Fruit fly (Drosophila melanogaster): Measurements from ENCODE around the gene CG17107.
A peak's percentile ranks its signal among the peaks of the same experiment; 100 is the strongest.

CG17107 gene

DNA sequence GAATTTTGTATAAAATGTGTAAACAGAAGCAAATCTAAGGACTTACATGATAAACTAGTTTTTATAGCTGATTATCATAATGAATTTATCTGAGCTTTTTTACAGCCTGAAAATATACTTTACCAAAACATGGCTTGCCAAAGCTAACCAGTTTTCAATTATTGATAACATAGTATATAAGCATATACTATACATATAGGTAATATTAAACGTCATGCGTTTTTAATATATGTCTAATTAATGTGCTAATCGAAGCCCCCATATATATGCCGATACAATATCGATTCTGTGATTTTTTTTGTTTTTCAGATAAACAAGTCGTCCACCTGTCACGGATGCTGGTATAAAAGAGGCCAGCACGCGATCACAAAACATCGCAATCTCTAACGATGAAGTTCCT is at the start of gene CG17107:
CG17107 (plus strand) TSS at position 301 of the 400 bp plus-strand sequence.
- no peak for TF ChIP-seq brk (GFP tag; optimal IDR thresholded peaks at IDR 0.05)
- no peak for TF ChIP-seq fru (GFP tag; optimal IDR thresholded peaks at IDR 0.05)
- no peak for TF ChIP-seq GATAd (GFP tag; optimal IDR thresholded peaks at IDR 0.05)
- no peak for TF ChIP-seq HLH106 (tag; optimal IDR thresholded peaks at IDR 0.05)

DNA sequence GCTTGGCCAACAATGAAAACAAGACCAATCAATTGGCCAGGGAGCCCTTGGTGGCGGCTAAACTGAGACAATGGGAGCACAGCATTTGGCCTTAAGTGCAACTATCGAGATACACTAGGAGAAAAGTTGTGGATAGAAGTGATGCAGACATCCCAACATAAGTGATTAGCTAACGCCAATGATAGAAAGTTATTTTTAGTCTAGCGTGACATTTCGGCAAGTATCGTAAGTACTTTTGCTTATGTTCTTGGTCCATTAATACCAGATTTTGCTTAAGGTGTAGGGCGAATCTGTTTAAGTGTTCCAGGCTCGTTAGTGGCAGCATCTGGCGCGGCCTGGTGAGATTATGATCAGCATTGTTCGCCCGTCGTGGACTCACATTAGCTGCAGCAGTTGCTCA is 49.0 kb upstream of the CG17107 start:
- no peak for TF ChIP-seq GATAd (GFP tag; optimal IDR thresholded peaks at IDR 0.05)
- TF ChIP-seq jim (GFP tag; optimal IDR thresholded peaks at IDR 0.05), result no peak
- TF ChIP-seq Vsx2 (GFP tag; optimal IDR thresholded peaks at IDR 0.05; ENCODE audit: partially characterized antibody), result no peak
- peak; percentile 42 for TF ChIP-seq h (GFP tag; optimal IDR thresholded peaks at IDR 0.05)
- TF ChIP-seq usp (GFP tag; optimal IDR thresholded peaks at IDR 0.05), result no peak
- no peak for TF ChIP-seq tai (GFP tag; optimal IDR thresholded peaks at IDR 0.05)
- no peak for TF ChIP-seq OdsH (GFP tag; optimal IDR thresholded peaks at IDR 0.05)
- TF ChIP-seq ey (GFP tag; optimal IDR thresholded peaks at IDR 0.05), result peak; percentile 30
- no peak for TF ChIP-seq Sp1 (GFP tag; optimal IDR thresholded peaks at IDR 0.05)
- TF ChIP-seq foxo (GFP tag; optimal IDR thresholded peaks at IDR 0.05), result peak in 1 of 2 experiments; percentile 28
- peak; percentile 9 for TF ChIP-seq br (GFP tag; optimal IDR thresholded peaks at IDR 0.05)
- no peak for TF ChIP-seq brk (GFP tag; optimal IDR thresholded peaks at IDR 0.05)
- peak; percentile 22 for TF ChIP-seq rgr (GFP tag; optimal IDR thresholded peaks at IDR 0.05)
- TF ChIP-seq pan (optimal IDR thresholded peaks at IDR 0.05), result no peak
- peak; percentile 31 for TF ChIP-seq fru (GFP tag; optimal IDR thresholded peaks at IDR 0.05)
- peak; percentile 41 for TF ChIP-seq HLH106 (tag; optimal IDR thresholded peaks at IDR 0.05)
- no peak for TF ChIP-seq sv (GFP tag; optimal IDR thresholded peaks at IDR 0.05)
- no peak for TF ChIP-seq Hnf4 (GFP tag; optimal IDR thresholded peaks at IDR 0.05)
- no peak for TF ChIP-seq Jra (GFP tag; optimal IDR thresholded peaks at IDR 0.05)

- TF ChIP-seq dl (GFP tag; optimal IDR thresholded peaks at IDR 0.05; ENCODE audit: insufficient read depth in 1 of 2, partially characterized antibody in 2 of 2) (no peak), Dfd (GFP tag; optimal IDR thresholded peaks at IDR 0.05) (no peak), Vsx2 (GFP tag; optimal IDR thresholded peaks at IDR 0.05; ENCODE audit: partially characterized antibody) (no peak), woc (GFP tag; optimal IDR thresholded peaks at IDR 0.05) (no peak), dmrt93B (GFP tag; optimal IDR thresholded peaks at IDR 0.05) (no peak), psq (GFP tag; optimal IDR thresholded peaks at IDR 0.05) (no peak), HLH106 (tag; optimal IDR thresholded peaks at IDR 0.05) (no peak), dsf (GFP tag; optimal IDR thresholded peaks at IDR 0.05; ENCODE audit: borderline replicate concordance) (no peak), tai (GFP tag; optimal IDR thresholded peaks at IDR 0.05) (no peak), GATAd (GFP tag; optimal IDR thresholded peaks at IDR 0.05) (no peak), lola (GFP tag; optimal IDR thresholded peaks at IDR 0.05) (no peak), h (GFP tag; optimal IDR thresholded peaks at IDR 0.05) (no peak), Sp1 (GFP tag; optimal IDR thresholded peaks at IDR 0.05) (no peak), Hr83 (GFP tag; optimal IDR thresholded peaks at IDR 0.05; ENCODE audit: poor library complexity, severe bottlenecking) (no peak), Rel (GFP tag; optimal IDR thresholded peaks at IDR 0.05) (no peak), Rel (tag; optimal IDR thresholded peaks at IDR 0.05) (no peak), CG32264 (GFP tag; optimal IDR thresholded peaks at IDR 0.05) (no peak), Dif (GFP tag; optimal IDR thresholded peaks at IDR 0.05; ENCODE audit: partially characterized antibody) (no peak), usp (GFP tag; optimal IDR thresholded peaks at IDR 0.05) (no peak), ey (GFP tag; optimal IDR thresholded peaks at IDR 0.05) (no peak)
Measured at dm6 chr2L:10638371-10638770, 43.3 kb upstream of the CG17107 start, which contains the start of gene CG7329. Gene CG7329, minus strand, starts transcription at chr2L:10638471.

dm6 chr2L:10639631-10640030 is 42.1 kb upstream of the CG17107 start, which contains the start of gene CG31872:
Gene CG31872, plus strand, starts transcription at chr2L:10639931.
- TF ChIP-seq GATAd (GFP tag; optimal IDR thresholded peaks at IDR 0.05), result no peak
- TF ChIP-seq Dfd (GFP tag; optimal IDR thresholded peaks at IDR 0.05), result no peak
- TF ChIP-seq Abd-B (GFP tag; optimal IDR thresholded peaks at IDR 0.05), result no peak
- TF ChIP-seq Sp1 (GFP tag; optimal IDR thresholded peaks at IDR 0.05), result no peak

- TF ChIP-seq CrebA (GFP tag; optimal IDR thresholded peaks at IDR 0.05; ENCODE audit: borderline replicate concordance), result no peak
Measured at dm6 chr2L:10643671-10644070, 38.0 kb upstream of the CG17107 start, which contains the start of gene CG18284. Gene CG18284, plus strand, starts transcription at chr2L:10643971.
